Worm (Caenorhabditis elegans) whole organism, L4 larva: ENCODE measurements around the gene Y24D9A.7.

Source experiments
- ceh-32 ChIP-seq: sonication (generic microtip); optimal IDR thresholded peaks from 2 replicates; lab custom pipeline; 2016; ENCODE audit warnings: mild to moderate bottlenecking, missing genetic modification characterization, missing compliant biosample characterization; ENCODE audit not compliant: poor library complexity
- nhr-76 ChIP-seq: fragments of 150-350 bp; optimal IDR thresholded peaks from 2 replicates; lab custom pipeline; 2014; ENCODE audit warnings: missing biosample characterization, missing genetic modification characterization

DNA sequence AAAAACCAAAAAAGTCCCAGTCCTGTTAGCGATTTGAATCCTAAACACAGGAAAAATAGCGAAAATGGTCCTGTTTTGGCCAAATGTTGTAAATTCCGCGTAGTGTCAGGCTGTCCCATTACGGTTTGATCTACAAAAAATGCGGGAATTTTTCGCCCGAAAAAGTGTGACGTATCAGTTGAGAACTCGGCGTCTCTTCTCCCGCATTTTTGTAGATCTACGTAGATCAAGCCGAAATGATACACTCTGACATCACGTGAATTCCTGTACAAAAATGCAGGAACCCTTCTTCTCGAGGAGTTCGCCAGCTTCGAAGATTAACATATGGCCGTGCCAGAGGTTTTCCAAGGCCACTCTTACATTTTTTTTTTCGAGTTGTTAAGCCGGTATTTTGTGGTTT, 9.4 kb downstream of the Y24D9A.7 start:
- TF ChIP-seq nhr-76 (tag; lab: Kevin White, UChicago) (no peak), ceh-32 (tag; lab: Kevin White, UChicago) (no peak)
